Worm (Caenorhabditis elegans) whole organism, L1 larva: ENCODE results near the gene irld-56.

ENCODE experiments used
- C16A3.4 ChIP-seq: fragments of 150-350 bp; optimal IDR thresholded peaks from 2 replicates; lab custom pipeline; 2014; ENCODE audit warnings: missing biosample characterization, missing genetic modification characterization
- blmp-1 ChIP-seq: fragments of 150-350 bp; optimal IDR thresholded peaks from 2 replicates; lab custom pipeline; 2014; ENCODE audit warnings: missing biosample characterization, missing genetic modification characterization
- ceh-63 ChIP-seq: fragments of 200-800 bp; sonication (Bioruptor generic); optimal IDR thresholded peaks from 2 replicates; lab custom pipeline; 2018; ENCODE audit warnings: mild to moderate bottlenecking, missing genetic modification characterization, missing compliant biosample characterization
- ceh-82 ChIP-seq, 3 experiments: fragments of 150-350 bp in 1 of 3; sonication (generic microtip) in 2 of 3; optimal IDR thresholded peaks; 2 replicates each; lab custom pipeline; 2014 to 2017; ENCODE audit warnings: missing biosample characterization in 3 of 3, missing genetic modification characterization in 3 of 3
- ceh-88 ChIP-seq: fragments of 200-800 bp; sonication (Bioruptor generic); IDR thresholded peaks from 2 replicates; pipeline ENCODE4 v1.3.6; 2022; ENCODE audit warnings: missing genetic modification characterization, missing compliant biosample characterization
- dpl-1 ChIP-seq, 3 experiments: fragments of 150-350 bp in 2 of 3; sonication (generic microtip) in 1 of 3; optimal IDR thresholded peaks; 2 replicates each; lab custom pipeline; 2014 to 2017; ENCODE audit warnings: missing biosample characterization in 3 of 3, missing genetic modification characterization in 3 of 3, missing genetic modification reagents in 3 of 3
- dsc-1 ChIP-seq: sonication (generic microtip); optimal IDR thresholded peaks from 2 replicates; lab custom pipeline; 2016; ENCODE audit warnings: mild to moderate bottlenecking, missing genetic modification characterization, missing compliant biosample characterization
- efl-1 ChIP-seq, 4 experiments: fragments of 150-350 bp; optimal IDR thresholded peaks in 3 of 4; peaks in 1 of 4; 1 replicate in 1 of 4; 2 replicates in 3 of 4; lab custom pipeline; 2014; ENCODE audit warnings: missing biosample characterization in 2 of 4, missing genetic modification characterization in 2 of 4, missing genetic modification reagents in 2 of 4
- efl-3 ChIP-seq: fragments of 200-800 bp; sonication (Bioruptor generic); optimal IDR thresholded peaks from 2 replicates; lab custom pipeline; 2018; ENCODE audit warnings: mild to moderate bottlenecking, missing genetic modification characterization, missing compliant biosample characterization
- egl-13 ChIP-seq: sonication (generic microtip); optimal IDR thresholded peaks from 2 replicates; lab custom pipeline; 2016; ENCODE audit warnings: missing genotype, missing genetic modification reagents, missing genetic modification characterization, missing compliant biosample characterization
- egl-27 ChIP-seq, 2 experiments: fragments of 150-350 bp in 1 of 2; sonication (generic microtip); optimal IDR thresholded peaks; 3 replicates each; lab custom pipeline; 2017 to 2018; ENCODE audit warnings: missing biosample characterization in 2 of 2, missing genetic modification characterization in 2 of 2, missing genetic modification reagents in 2 of 2
- elt-3 ChIP-seq, 6 experiments: fragments of 150-350 bp in 1 of 6; sonication (generic microtip); optimal IDR thresholded peaks; 2 replicates each; lab custom pipeline; 2017 to 2018; ENCODE audit warnings: missing biosample characterization in 6 of 6, missing genetic modification characterization in 6 of 6, inconsistent platforms in 1 of 6
- fkh-10 ChIP-seq: sonication (generic microtip); optimal IDR thresholded peaks from 2 replicates; lab custom pipeline; 2017; ENCODE audit warnings: missing biosample characterization, missing genetic modification reagents, missing genetic modification characterization
- fkh-4 ChIP-seq: sonication (generic microtip); optimal IDR thresholded peaks from 2 replicates; lab custom pipeline; 2016; ENCODE audit warnings: missing compliant biosample characterization, missing genetic modification characterization, borderline replicate concordance
- fkh-8 ChIP-seq: sonication (generic microtip); optimal IDR thresholded peaks from 2 replicates; lab custom pipeline; 2016; ENCODE audit warnings: mild to moderate bottlenecking, missing genetic modification characterization, missing compliant biosample characterization
- hlh-4 ChIP-seq: sonication (generic microtip); optimal IDR thresholded peaks from 2 replicates; lab custom pipeline; 2016; ENCODE audit warnings: mild to moderate bottlenecking, missing genetic modification characterization, missing compliant biosample characterization
- jun-1 ChIP-seq: fragments of 150-350 bp; optimal IDR thresholded peaks from 2 replicates; lab custom pipeline; 2014; ENCODE audit warnings: missing biosample characterization, missing genetic modification reagents, missing genetic modification characterization
- lin-13 ChIP-seq: fragments of 150-350 bp; optimal IDR thresholded peaks from 2 replicates; lab custom pipeline; 2014; ENCODE audit warnings: missing biosample characterization, missing genetic modification reagents, missing genetic modification characterization
- lin-14 ChIP-seq: fragments of 200-800 bp; sonication (Bioruptor generic); optimal IDR thresholded peaks from 2 replicates; lab custom pipeline; 2018; ENCODE audit warnings: mild to moderate bottlenecking, missing genetic modification characterization, moderate library complexity, missing compliant biosample characterization
- lin-35 ChIP-seq, 2 experiments: fragments of 150-350 bp; optimal IDR thresholded peaks; 2 replicates each; lab custom pipeline; 2014; ENCODE audit warnings: missing biosample characterization in 2 of 2, missing genetic modification characterization in 2 of 2, missing genetic modification reagents in 2 of 2
- lin-39 ChIP-seq: fragments of 150-350 bp; optimal IDR thresholded peaks from 2 replicates; lab custom pipeline; 2014; ENCODE audit warnings: missing biosample characterization, missing genetic modification reagents, missing genetic modification characterization
- lir-3 ChIP-seq: sonication (generic microtip); optimal IDR thresholded peaks from 2 replicates; lab custom pipeline; 2016; ENCODE audit warnings: mild to moderate bottlenecking, missing genetic modification characterization, moderate library complexity, missing compliant biosample characterization; ENCODE audit not compliant: poor library complexity
- lsy-2 ChIP-seq, 2 experiments: fragments of 150-350 bp; optimal IDR thresholded peaks; 2 replicates each; lab custom pipeline; 2014; ENCODE audit warnings: missing biosample characterization in 2 of 2, missing genetic modification characterization in 2 of 2
- mdl-1 ChIP-seq, 2 experiments: fragments of 150-350 bp; optimal IDR thresholded peaks; 2 replicates each; lab custom pipeline; 2014 to 2017; ENCODE audit warnings: missing biosample characterization in 2 of 2, missing genetic modification characterization in 2 of 2, inconsistent platforms in 1 of 2
- mep-1 ChIP-seq: fragments of 150-350 bp; optimal IDR thresholded peaks from 2 replicates; lab custom pipeline; 2014; ENCODE audit warnings: missing biosample characterization, missing genetic modification characterization
- nhr-19 ChIP-seq: fragments of 200-800 bp; sonication (Bioruptor generic); conservative IDR thresholded peaks from 2 replicates; pipeline ENCODE4 v1.3.6; 2022; ENCODE audit warnings: missing genetic modification characterization, missing compliant biosample characterization
- nhr-20 ChIP-seq: sonication (generic microtip); optimal IDR thresholded peaks from 2 replicates; lab custom pipeline; 2016; ENCODE audit warnings: mild to moderate bottlenecking, missing genetic modification characterization, missing compliant biosample characterization
- nhr-237 ChIP-seq: fragments of 150-350 bp; optimal IDR thresholded peaks from 2 replicates; lab custom pipeline; 2014; ENCODE audit warnings: missing biosample characterization, missing genetic modification characterization
- nhr-47 ChIP-seq: sonication (generic microtip); optimal IDR thresholded peaks from 2 replicates; lab custom pipeline; 2016; ENCODE audit warnings: mild to moderate bottlenecking, missing genetic modification characterization, moderate library complexity, missing compliant biosample characterization
- nhr-71 ChIP-seq: sonication (generic microtip); optimal IDR thresholded peaks from 2 replicates; lab custom pipeline; 2016; ENCODE audit warnings: mild to moderate bottlenecking, missing genetic modification characterization, moderate library complexity, missing compliant biosample characterization
- nhr-77 ChIP-seq: fragments of 150-350 bp; optimal IDR thresholded peaks from 2 replicates; lab custom pipeline; 2014; ENCODE audit warnings: missing biosample characterization, missing genetic modification characterization
- nhr-85 ChIP-seq: sonication (generic microtip); peaks from one replicate; lab custom pipeline; 2016; ENCODE audit warnings: missing genetic modification characterization, inconsistent platforms, missing compliant biosample characterization
- nhr-90 ChIP-seq: sonication (generic microtip); optimal IDR thresholded peaks from 2 replicates; lab custom pipeline; 2016; ENCODE audit warnings: mild to moderate bottlenecking, missing genetic modification characterization, missing compliant biosample characterization; ENCODE audit not compliant: poor library complexity
- pag-3 ChIP-seq: sonication (generic microtip); optimal IDR thresholded peaks from 2 replicates; lab custom pipeline; 2017; ENCODE audit warnings: missing genetic modification characterization, mild to moderate bottlenecking, missing compliant biosample characterization, antibody characterized with exemption, borderline replicate concordance; ENCODE audit not compliant: insufficient read depth
- pqm-1 ChIP-seq: sonication (generic microtip); optimal IDR thresholded peaks from 3 replicates; lab custom pipeline; 2017; ENCODE audit warnings: missing biosample characterization, missing genetic modification characterization
- rnt-1 ChIP-seq: sonication (generic microtip); optimal IDR thresholded peaks from 2 replicates; lab custom pipeline; 2016; ENCODE audit warnings: mild to moderate bottlenecking, missing genetic modification characterization, moderate library complexity, missing compliant biosample characterization
- skn-1 ChIP-seq: fragments of 150-350 bp; optimal IDR thresholded peaks from 2 replicates; lab custom pipeline; 2014; ENCODE audit warnings: missing biosample characterization, missing genetic modification characterization
- snpc-4 ChIP-seq: fragments of 150-350 bp; optimal IDR thresholded peaks from 2 replicates; lab custom pipeline; 2014; ENCODE audit warnings: missing biosample characterization, missing genetic modification characterization
- sox-4 ChIP-seq: sonication (generic microtip); optimal IDR thresholded peaks from 2 replicates; lab custom pipeline; 2016; ENCODE audit warnings: missing genetic modification characterization, missing compliant biosample characterization
- swsn-7 ChIP-seq: sonication (generic microtip); optimal IDR thresholded peaks from 2 replicates; lab custom pipeline; 2016; ENCODE audit warnings: missing genetic modification characterization, missing compliant biosample characterization
- tbx-2 ChIP-seq: sonication (generic microtip); optimal IDR thresholded peaks from 2 replicates; lab custom pipeline; 2016; ENCODE audit warnings: missing genetic modification characterization, missing compliant biosample characterization
- unc-30 ChIP-seq: sonication (generic microtip); optimal IDR thresholded peaks from 2 replicates; lab custom pipeline; 2017; ENCODE audit warnings: missing biosample characterization, missing genetic modification characterization
- unc-86 ChIP-seq: sonication (generic microtip); optimal IDR thresholded peaks from 2 replicates; lab custom pipeline; 2016; ENCODE audit warnings: missing genetic modification characterization, missing compliant biosample characterization
- ztf-4 ChIP-seq: fragments of 150-350 bp; optimal IDR thresholded peaks from 2 replicates; lab custom pipeline; 2014; ENCODE audit warnings: missing biosample characterization, missing genetic modification characterization

The irld-56 gene

ce11 chrIV:14032620-14033501 is 13.1 kb upstream of the irld-56 start (continued):
- TF ChIP-seq unc-86 (tag; lab: Kevin White, UChicago) (peak; percentile 97), tbx-2 (tag; lab: Kevin White, UChicago) (peak; percentile 85), fkh-8 (tag; lab: Kevin White, UChicago) (peak; percentile 73), snpc-4 (tag; lab: Kevin White, UChicago) (peak; percentile 13), unc-30 (tag; lab: Kevin White, UChicago) (peak; percentile 60), fkh-4 (tag; lab: Kevin White, UChicago) (peak; percentile 64), ceh-63 (peak; percentile 39), egl-27 (tag; optimal IDR thresholded peaks at IDR 0.05; lab: Kevin White, UChicago) (peak in 1 of 2 experiments; percentile 61), lin-14 (GFP tag; lab: Kevin White, UChicago) (peak; percentile 66), dpl-1 (GFP tag; optimal IDR thresholded peaks at IDR 0.05; lab: Kevin White, UChicago) (peak; percentile 19 to 58 (median 50)), fkh-10 (GFP tag; lab: Kevin White, UChicago) (peak; percentile 73), nhr-90 (tag; lab: Kevin White, UChicago) (peak; percentile 69), nhr-85 (tag; lab: Kevin White, UChicago) (peak; percentile 95), efl-3 (no peak), jun-1 (tag; lab: Kevin White, UChicago) (peak; percentile 60), nhr-77 (no peak), ceh-88 (peak; percentile 85), efl-1 (optimal IDR thresholded peaks at IDR 0.05; lab: Kevin White, UChicago) (peak; percentile 72 to 83), efl-1 (GFP tag; optimal IDR thresholded peaks at IDR 0.05 in 1 of 2; lab: Kevin White, UChicago) (peak; percentile 51 to 94), elt-3 (tag; optimal IDR thresholded peaks at IDR 0.05; lab: Kevin White, UChicago) (no peak), sox-4 (tag; lab: Kevin White, UChicago) (peak; percentile 74), pqm-1 (tag; lab: Kevin White, UChicago) (no peak), lin-13 (GFP tag; lab: Kevin White, UChicago) (peak; percentile 86), hlh-4 (tag; lab: Kevin White, UChicago) (no peak), rnt-1 (tag; lab: Kevin White, UChicago) (peak; percentile 75), nhr-20 (peak; percentile 86)

ce11 chrIV:14015844-14016243 is 3.9 kb downstream of the irld-56 start, which contains the start of gene srw-63:
srw-63 (minus strand) TSS chrIV:14015944.
- no peak for TF ChIP-seq lin-35 (GFP tag; optimal IDR thresholded peaks at IDR 0.05; lab: Kevin White, UChicago)
- TF ChIP-seq pag-3 = no peak
- TF ChIP-seq dsc-1 (tag; lab: Kevin White, UChicago) = no peak
- no peak for TF ChIP-seq ztf-4 (tag; lab: Kevin White, UChicago)
- TF ChIP-seq lin-39 (tag; lab: Kevin White, UChicago) = no peak
- TF ChIP-seq tbx-2 (tag; lab: Kevin White, UChicago) = no peak
- TF ChIP-seq mep-1 = no peak
- TF ChIP-seq nhr-71 (tag; lab: Kevin White, UChicago) = no peak
- TF ChIP-seq rnt-1 (tag; lab: Kevin White, UChicago) = no peak
- TF ChIP-seq lir-3 (tag; lab: Kevin White, UChicago) = no peak
- no peak for TF ChIP-seq lsy-2 (tag; optimal IDR thresholded peaks at IDR 0.05; lab: Kevin White, UChicago)

- no peak for TF ChIP-seq egl-13
- peak in 1 of 2 experiments; percentile 26 for TF ChIP-seq mdl-1 (tag; optimal IDR thresholded peaks at IDR 0.05; lab: Kevin White, UChicago)
- TF ChIP-seq lsy-2 (tag; optimal IDR thresholded peaks at IDR 0.05; lab: Kevin White, UChicago) = peak; percentile 17 to 50
- peak; percentile 15 for TF ChIP-seq C16A3.4 (tag; lab: Kevin White, UChicago)
- TF ChIP-seq nhr-20 = peak; percentile 30
- peak; percentile 9 for TF ChIP-seq tbx-2 (tag; lab: Kevin White, UChicago)
- peak in 1 of 2 experiments; percentile 16 for TF ChIP-seq lin-35 (GFP tag; optimal IDR thresholded peaks at IDR 0.05; lab: Kevin White, UChicago)
- TF ChIP-seq nhr-71 (tag; lab: Kevin White, UChicago) = no peak
- TF ChIP-seq dpl-1 (GFP tag; optimal IDR thresholded peaks at IDR 0.05; lab: Kevin White, UChicago) = peak in 2 of 3 experiments; percentile 10 to 12
- TF ChIP-seq blmp-1 (tag; lab: Kevin White, UChicago) = no peak
- peak; percentile 49 for TF ChIP-seq skn-1 (tag; lab: Kevin White, UChicago)
- TF ChIP-seq fkh-8 (tag; lab: Kevin White, UChicago) = peak; percentile 1
- peak in 1 of 3 experiments; percentile 31 for TF ChIP-seq ceh-82 (tag; optimal IDR thresholded peaks at IDR 0.05; lab: Kevin White, UChicago)
- peak; percentile 33 for TF ChIP-seq nhr-77
- peak; percentile 24 for TF ChIP-seq swsn-7 (tag; lab: Kevin White, UChicago)
- peak; percentile 42 for TF ChIP-seq nhr-19 (GFP tag; lab: Robert Waterston, UW)
- peak; percentile 36 for TF ChIP-seq nhr-90 (tag; lab: Kevin White, UChicago)
- TF ChIP-seq nhr-237 = no peak
- peak in 1 of 2 experiments; percentile 11 for TF ChIP-seq efl-1 (optimal IDR thresholded peaks at IDR 0.05; lab: Kevin White, UChicago)
- TF ChIP-seq efl-1 (GFP tag; optimal IDR thresholded peaks at IDR 0.05 in 1 of 2; lab: Kevin White, UChicago) = peak in 1 of 2 experiments; percentile 2
- TF ChIP-seq dsc-1 (tag; lab: Kevin White, UChicago) = peak; percentile 29
- no peak for TF ChIP-seq nhr-47 (tag; lab: Kevin White, UChicago)
Observed at ce11 chrIV:14013692-14014091, 6.1 kb downstream of the irld-56 start.
